Worm (Caenorhabditis elegans): ENCODE measurements around the gene egg-3.

egg-3 gene

ce11 chrII:10851110-10851509 lies 33.1 kb downstream of the egg-3 start:
- peak; percentile 3 for TF ChIP-seq lsy-2 (tag; optimal IDR thresholded peaks at IDR 0.05)
- TF ChIP-seq flh-1 (GFP tag; optimal IDR thresholded peaks at IDR 0.05), result no peak
- no peak for TF ChIP-seq ceh-83 (GFP tag; optimal IDR thresholded peaks at IDR 0.05)
- peak; percentile 8 for TF ChIP-seq mep-1 (tag; optimal IDR thresholded peaks at IDR 0.05)
- TF ChIP-seq unc-62 (GFP tag; optimal IDR thresholded peaks at IDR 0.05), result peak; percentile 100
- TF ChIP-seq pha-4 (tag; optimal IDR thresholded peaks at IDR 0.05), result peak; percentile 43
- peak; percentile 53 for TF ChIP-seq unc-120 (tag; optimal IDR thresholded peaks at IDR 0.05; ENCODE audit: poor library complexity, severe bottlenecking)
- TF ChIP-seq unc-39 (tag; optimal IDR thresholded peaks at IDR 0.05), result no peak

DNA sequence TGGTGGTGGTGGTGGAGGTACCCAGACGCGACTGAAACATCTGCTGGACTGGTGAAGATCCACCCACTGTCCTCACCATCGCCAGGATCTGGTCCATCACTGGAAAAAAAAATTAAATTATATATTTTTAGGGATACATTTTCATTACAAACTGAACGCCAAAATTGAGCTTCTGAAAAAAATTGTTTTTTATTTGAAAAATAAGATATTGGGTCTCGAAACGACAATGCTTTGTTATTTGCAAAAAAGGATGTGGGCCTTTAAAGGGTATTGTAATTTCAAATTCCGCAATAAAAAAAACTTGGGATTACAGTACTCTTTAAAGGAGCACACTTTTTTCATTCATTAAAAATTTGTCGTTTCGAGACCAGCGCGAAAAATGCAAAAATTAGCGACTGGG lies 34.3 kb downstream of the egg-3 start, which contains the start of gene M106.2:
Gene M106.2 (minus strand): TSS at position 101 of the 400 bp plus-strand sequence.
- TF ChIP-seq elt-3 (tag; optimal IDR thresholded peaks at IDR 0.05) (no peak), ceh-83 (GFP tag; optimal IDR thresholded peaks at IDR 0.05) (no peak)

ce11 chrII:10847057-10847456 lies 37.2 kb downstream of the egg-3 start:
- no peak for TF ChIP-seq nhr-2 (tag; optimal IDR thresholded peaks at IDR 0.05)

DNA sequence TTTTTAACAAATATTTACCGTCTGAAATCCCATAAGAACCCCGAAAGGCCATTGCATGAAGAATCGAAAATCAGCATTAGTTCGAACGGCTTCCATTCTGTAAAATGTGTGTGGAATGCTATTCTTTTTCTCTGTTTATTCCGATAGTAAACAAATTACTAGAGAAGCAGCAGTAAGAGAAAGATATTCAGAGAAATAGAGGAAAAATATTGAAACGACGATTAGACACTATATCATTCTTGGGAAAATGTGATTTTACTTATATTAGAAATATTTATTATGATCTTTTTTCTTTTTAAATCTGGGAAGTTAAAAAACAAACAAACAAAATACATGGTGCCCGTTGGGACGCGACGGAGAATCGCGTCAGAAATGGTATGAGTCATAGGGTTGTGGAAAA lies 40.7 kb downstream of the egg-3 start, which contains the start of gene M106.8:
Gene M106.8 (minus strand): TSS at position 101 of the 400 bp plus-strand sequence.
- TF ChIP-seq mab-5 (tag; optimal IDR thresholded peaks at IDR 0.05) (no peak), nhr-237 (tag; optimal IDR thresholded peaks at IDR 0.05) (no peak), ceh-83 (GFP tag; optimal IDR thresholded peaks at IDR 0.05) (no peak), cnd-1 (tag; optimal IDR thresholded peaks at IDR 0.05) (no peak), zip-8 (tag; optimal IDR thresholded peaks at IDR 0.05) (no peak)

DNA sequence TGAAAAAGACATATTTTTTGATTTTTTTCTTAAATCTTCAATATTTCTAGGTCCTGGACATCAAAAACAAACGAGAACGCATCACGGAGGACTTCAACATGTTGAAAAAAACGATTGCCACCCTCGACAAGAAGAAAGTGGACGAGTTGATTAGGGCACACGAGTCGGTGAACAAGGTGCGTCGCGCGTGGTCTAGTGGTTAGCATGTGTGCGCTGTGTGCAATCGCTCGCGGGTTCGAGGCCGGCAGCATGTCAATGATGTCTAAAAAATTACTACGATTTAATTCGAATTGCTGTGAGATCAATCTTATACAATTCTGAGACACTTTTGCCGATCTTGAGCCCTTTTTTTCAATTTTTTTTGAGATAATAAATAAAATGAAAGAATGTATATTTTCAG lies 44.2 kb downstream of the egg-3 start:
- peak; percentile 12 for TF ChIP-seq unc-62 (GFP tag; optimal IDR thresholded peaks at IDR 0.05)
- TF ChIP-seq elt-1 (tag; optimal IDR thresholded peaks at IDR 0.05; ENCODE audit: borderline replicate concordance, insufficient read depth), result no peak
- TF ChIP-seq sem-2 (GFP tag; optimal IDR thresholded peaks at IDR 0.05), result peak; percentile 94
- peak; percentile 82 for TF ChIP-seq bed-3 (GFP tag; optimal IDR thresholded peaks at IDR 0.05)
- TF ChIP-seq nhr-76 (tag; optimal IDR thresholded peaks at IDR 0.05), result no peak
- no peak for TF ChIP-seq nhr-2 (tag; optimal IDR thresholded peaks at IDR 0.05)
- TF ChIP-seq ces-1 (GFP tag; optimal IDR thresholded peaks at IDR 0.05), result no peak
- peak; percentile 23 for TF ChIP-seq hlh-1 (tag; optimal IDR thresholded peaks at IDR 0.05)
- peak; percentile 83 for TF ChIP-seq pha-4 (tag; optimal IDR thresholded peaks at IDR 0.05)
- no peak for TF ChIP-seq nhr-12 (tag; optimal IDR thresholded peaks at IDR 0.05)
- TF ChIP-seq snpc-4 (tag; optimal IDR thresholded peaks at IDR 0.05), result no peak
- peak; percentile 74 for TF ChIP-seq lin-13 (tag; optimal IDR thresholded peaks at IDR 0.05)
- peak; percentile 97 for TF ChIP-seq cnd-1 (tag; optimal IDR thresholded peaks at IDR 0.05)
- peak; percentile 91 for TF ChIP-seq ham-2 (GFP tag; optimal IDR thresholded peaks at IDR 0.05)
- TF ChIP-seq ceh-83 (GFP tag; optimal IDR thresholded peaks at IDR 0.05), result peak; percentile 99
- TF ChIP-seq nhr-237 (tag; optimal IDR thresholded peaks at IDR 0.05), result no peak
- TF ChIP-seq lin-32 (GFP tag; optimal IDR thresholded peaks at IDR 0.05), result peak; percentile 90
- peak; percentile 84 for TF ChIP-seq unc-120 (tag; optimal IDR thresholded peaks at IDR 0.05; ENCODE audit: poor library complexity, severe bottlenecking)
- TF ChIP-seq drap-1 (GFP tag; optimal IDR thresholded peaks at IDR 0.05), result peak; percentile 94
- peak; percentile 59 for TF ChIP-seq lsy-2 (tag; optimal IDR thresholded peaks at IDR 0.05)
- TF ChIP-seq ztf-11 (tag; optimal IDR thresholded peaks at IDR 0.05), result peak; percentile 49
- TF ChIP-seq M03D4.4 (tag; optimal IDR thresholded peaks at IDR 0.05), result peak; percentile 95
- peak; percentile 33 for TF ChIP-seq ceh-39 (tag; optimal IDR thresholded peaks at IDR 0.05)
- peak; percentile 96 for TF ChIP-seq sptf-1 (tag; optimal IDR thresholded peaks at IDR 0.05)
- TF ChIP-seq ceh-43 (GFP tag; optimal IDR thresholded peaks at IDR 0.05), result peak; percentile 92
- TF ChIP-seq nhr-28 (tag; optimal IDR thresholded peaks at IDR 0.05), result peak; percentile 63
- peak; percentile 43 for TF ChIP-seq unc-39 (tag; optimal IDR thresholded peaks at IDR 0.05)
- no peak for TF ChIP-seq zip-8 (tag; optimal IDR thresholded peaks at IDR 0.05)
- peak; percentile 97 for TF ChIP-seq tbx-8 (GFP tag; optimal IDR thresholded peaks at IDR 0.05)
- TF ChIP-seq elt-3 (tag; optimal IDR thresholded peaks at IDR 0.05), result no peak
- TF ChIP-seq flh-1 (GFP tag; optimal IDR thresholded peaks at IDR 0.05), result peak; percentile 83
- TF ChIP-seq mep-1 (tag; optimal IDR thresholded peaks at IDR 0.05), result peak; percentile 23
- no peak for TF ChIP-seq blmp-1 (tag; optimal IDR thresholded peaks at IDR 0.05)
- peak; percentile 98 for TF ChIP-seq mls-2 (tag; optimal IDR thresholded peaks at IDR 0.05)
- no peak for TF ChIP-seq mab-5 (tag; optimal IDR thresholded peaks at IDR 0.05)
